Worm (Caenorhabditis elegans) whole organism, early embryonic: ENCODE results near the gene eif-2A.

Experiments
- B0310.2 ChIP-seq: sonication (generic microtip); optimal IDR thresholded peaks from 2 replicates; lab custom pipeline; 2016; ENCODE audit warnings: mild to moderate bottlenecking, missing genetic modification characterization, missing compliant biosample characterization
- F13C5.2 ChIP-seq: sonication (generic microtip); optimal IDR thresholded peaks from 2 replicates; lab custom pipeline; 2017; ENCODE audit warnings: mild to moderate bottlenecking, missing genetic modification characterization, inconsistent platforms, missing compliant biosample characterization
- aly-1 ChIP-seq: sonication (generic microtip); optimal IDR thresholded peaks from 2 replicates; lab custom pipeline; 2016; ENCODE audit warnings: missing genetic modification characterization, missing compliant biosample characterization
- ama-1 ChIP-seq: fragments of 150-350 bp; optimal IDR thresholded peaks from 2 replicates; lab custom pipeline; 2014
- ceh-13 ChIP-seq: fragments of 200-800 bp; sonication (Bioruptor generic); optimal IDR thresholded peaks from 2 replicates; lab custom pipeline; 2018; ENCODE audit warnings: mild to moderate bottlenecking, missing genetic modification characterization, missing compliant biosample characterization
- ceh-36 ChIP-seq: sonication (generic microtip); optimal IDR thresholded peaks from 2 replicates; lab custom pipeline; 2016; ENCODE audit warnings: missing genetic modification characterization, inconsistent platforms, missing compliant biosample characterization
- ets-7 ChIP-seq: sonication (generic microtip); optimal IDR thresholded peaks from 2 replicates; lab custom pipeline; 2016; ENCODE audit warnings: missing genotype, missing genetic modification characterization, missing compliant biosample characterization
- flt-1 ChIP-seq: fragments of 200-800 bp; sonication (Bioruptor generic); IDR thresholded peaks from 2 replicates; pipeline ENCODE4 v1.3.6; 2022; ENCODE audit warnings: missing genetic modification characterization, missing compliant biosample characterization
- hmbx-1 ChIP-seq: sonication (generic microtip); optimal IDR thresholded peaks from 2 replicates; lab custom pipeline; 2016; ENCODE audit warnings: mild to moderate bottlenecking, missing genetic modification characterization, missing compliant biosample characterization
- hmg-4 ChIP-seq: fragments of 200-800 bp; sonication (Bioruptor generic); optimal IDR thresholded peaks from 2 replicates; lab custom pipeline; 2018; ENCODE audit warnings: mild to moderate bottlenecking, missing genetic modification characterization, missing compliant biosample characterization
- hnd-1 ChIP-seq: sonication (generic microtip); optimal IDR thresholded peaks from 2 replicates; lab custom pipeline; 2016; ENCODE audit warnings: missing genetic modification characterization, missing compliant biosample characterization
- pes-1 ChIP-seq: fragments of 200-800 bp; sonication (Bioruptor generic); IDR thresholded peaks from 2 replicates; pipeline ENCODE4 v1.3.6; 2022; ENCODE audit warnings: missing genetic modification reagents, missing genetic modification characterization, missing compliant biosample characterization
- scrt-1 ChIP-seq: fragments of 200-800 bp; sonication (Bioruptor generic); IDR thresholded peaks from 2 replicates; pipeline ENCODE4 v1.3.6; 2022; ENCODE audit warnings: missing genetic modification characterization, missing compliant biosample characterization
- sea-1 ChIP-seq: fragments of 200-800 bp; sonication (Bioruptor generic); conservative IDR thresholded peaks from 2 replicates; pipeline ENCODE4 v1.3.6; 2022; ENCODE audit warnings: missing genetic modification characterization, missing compliant biosample characterization
- tbx-11 ChIP-seq: fragments of 200-800 bp; sonication (Bioruptor generic); IDR thresholded peaks from 2 replicates; pipeline ENCODE4 v1.3.6; 2022; ENCODE audit warnings: missing genetic modification characterization, missing compliant biosample characterization
- tbx-37 ChIP-seq: fragments of 200-800 bp; sonication (Bioruptor generic); conservative IDR thresholded peaks from 2 replicates; pipeline ENCODE4 v1.3.6; 2022; ENCODE audit warnings: missing genetic modification reagents, missing genetic modification characterization, missing compliant biosample characterization
- tra-4 ChIP-seq: sonication (generic microtip); optimal IDR thresholded peaks from 2 replicates; lab custom pipeline; 2017; ENCODE audit warnings: missing genetic modification characterization, missing compliant biosample characterization

eif-2A gene

DNA sequence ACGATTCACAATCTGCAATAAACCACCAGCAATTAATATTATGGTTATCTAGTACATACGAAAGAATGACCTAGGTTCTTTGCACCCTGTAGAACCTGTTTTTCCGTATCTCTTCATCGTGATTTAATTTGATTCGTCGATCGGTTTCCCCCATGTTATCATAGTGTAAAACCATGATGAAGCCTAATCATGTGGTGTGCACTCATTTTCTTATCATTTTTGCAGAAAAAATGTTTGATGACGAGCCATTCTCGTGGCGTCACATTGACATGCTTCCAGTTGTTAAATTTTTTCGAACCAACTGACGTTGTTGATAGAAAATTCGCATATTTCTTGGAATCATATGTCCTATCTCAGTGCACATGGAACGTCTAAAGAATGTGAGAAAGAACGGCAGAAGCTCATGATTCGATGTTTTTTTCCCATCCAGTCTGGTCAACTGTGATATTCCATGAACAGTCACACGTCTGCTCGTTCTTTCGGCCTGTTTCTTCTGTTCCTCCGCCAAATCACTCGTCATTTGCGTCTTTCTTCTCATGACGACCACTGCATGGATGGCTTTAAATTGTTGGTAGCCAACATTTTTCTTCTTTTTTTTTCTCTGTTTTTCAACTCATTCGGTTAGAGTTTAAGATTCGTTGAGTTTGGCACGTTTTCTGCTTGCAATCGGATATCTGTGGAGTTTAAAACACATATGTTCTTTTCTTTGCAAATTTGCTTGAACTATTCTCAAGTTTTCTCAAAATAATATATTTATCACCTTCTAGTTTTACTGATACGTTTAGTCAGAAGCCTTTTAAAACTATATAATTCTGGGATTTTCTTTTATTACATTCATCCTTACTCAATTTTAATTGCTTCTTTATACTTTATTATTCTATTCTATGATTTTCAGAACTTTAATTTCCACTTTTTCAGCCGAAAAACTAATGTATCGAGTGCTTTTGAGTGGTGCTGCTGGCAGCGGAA lies 31.0 kb downstream of the eif-2A start, which contains the start of gene ZK673.2:
ZK673.2 (plus strand) TSS at position 919 of the 969 bp plus-strand sequence.
- TF ChIP-seq hnd-1 (tag; lab: Kevin White, UChicago) (no peak), tra-4 (tag; lab: Kevin White, UChicago) (no peak), hmbx-1 (tag; lab: Kevin White, UChicago) (no peak), B0310.2 (tag; lab: Kevin White, UChicago) (no peak), hmg-4 (GFP tag; lab: Kevin White, UChicago) (no peak), flt-1 (GFP tag; lab: Robert Waterston, UW) (no peak), aly-1 (tag; lab: Kevin White, UChicago) (no peak), pes-1 (no peak), ceh-36 (tag; lab: Kevin White, UChicago) (no peak), F13C5.2 (tag; lab: Kevin White, UChicago) (no peak)

DNA sequence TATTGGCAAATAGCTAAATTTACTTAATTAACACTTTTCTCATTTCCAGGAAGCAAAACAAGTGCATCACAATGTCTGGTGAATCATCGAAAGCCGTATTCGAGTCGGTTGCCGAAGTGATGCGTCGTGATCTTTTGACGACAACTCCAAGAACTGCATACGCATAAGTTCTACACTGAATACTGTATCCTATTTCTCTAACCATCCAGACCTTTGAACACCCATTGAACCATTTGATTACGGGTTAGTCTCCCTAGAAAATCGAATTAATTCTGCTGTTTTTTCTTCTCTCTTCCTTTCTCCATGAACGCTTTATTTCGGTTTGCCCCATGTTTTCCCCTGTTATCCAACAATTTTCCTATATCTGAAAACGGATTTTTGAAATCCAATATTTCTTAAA lies 33.1 kb downstream of the eif-2A start, which contains the start of gene lin-56:
lin-56 (plus strand) TSS at position 301 of the 400 bp plus-strand sequence.
- no peak for TF ChIP-seq tbx-11 (GFP tag; lab: Robert Waterston, UW)
- no peak for TF ChIP-seq ama-1
- TF ChIP-seq hmbx-1 (tag; lab: Kevin White, UChicago), result no peak
- TF ChIP-seq F13C5.2 (tag; lab: Kevin White, UChicago), result no peak
- TF ChIP-seq flt-1 (GFP tag; lab: Robert Waterston, UW), result no peak
- no peak for TF ChIP-seq hnd-1 (tag; lab: Kevin White, UChicago)

DNA sequence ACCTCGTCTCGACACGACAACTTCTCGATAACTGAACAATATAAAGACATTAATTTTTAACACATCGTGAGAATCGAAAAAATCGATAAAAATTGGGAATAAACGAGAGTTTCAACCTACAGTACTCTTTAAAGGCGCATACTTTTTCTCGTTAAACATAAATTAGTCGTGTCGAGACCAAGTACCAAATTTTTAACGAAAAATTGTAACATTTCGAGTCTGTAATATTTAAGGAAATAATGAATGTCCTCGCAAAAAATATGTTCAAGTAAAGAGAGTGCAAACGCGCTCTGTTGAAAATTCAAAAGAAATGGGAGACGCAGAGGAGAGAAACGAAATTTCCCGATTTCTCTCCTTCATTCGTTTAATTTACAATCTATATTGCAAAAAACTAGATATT lies 33.7 kb downstream of the eif-2A start:
- TF ChIP-seq sea-1 (GFP tag; lab: Robert Waterston, UW), result no peak
- no peak for TF ChIP-seq tra-4 (tag; lab: Kevin White, UChicago)
- no peak for TF ChIP-seq hmg-4 (GFP tag; lab: Kevin White, UChicago)
- no peak for TF ChIP-seq B0310.2 (tag; lab: Kevin White, UChicago)
- TF ChIP-seq ama-1, result no peak
- TF ChIP-seq scrt-1, result no peak
- TF ChIP-seq ets-7 (tag; lab: Kevin White, UChicago), result no peak
- no peak for TF ChIP-seq ceh-13 (GFP tag; lab: Kevin White, UChicago)
- no peak for TF ChIP-seq tbx-37 (GFP tag; lab: Robert Waterston, UW)
- no peak for TF ChIP-seq ceh-36 (tag; lab: Kevin White, UChicago)
- TF ChIP-seq hnd-1 (tag; lab: Kevin White, UChicago), result no peak

DNA sequence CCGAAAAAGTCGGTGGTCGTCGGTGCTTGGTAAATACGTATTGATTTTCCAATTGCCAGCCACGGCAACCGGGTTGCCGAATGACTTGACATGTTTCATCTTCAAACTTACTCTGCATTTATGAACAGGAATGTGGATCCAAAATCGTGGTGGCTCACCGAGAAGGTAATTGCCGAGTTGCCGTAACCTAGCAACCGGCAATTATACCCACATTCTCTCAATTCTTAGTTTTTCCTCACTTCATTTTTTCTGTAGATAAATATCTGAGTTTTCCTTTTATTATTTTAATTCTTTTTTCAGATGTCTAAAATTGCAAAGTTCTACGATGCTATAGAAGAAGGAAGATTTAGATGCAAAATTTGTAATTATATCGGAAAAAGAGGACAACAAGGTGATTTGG lies 36.0 kb downstream of the eif-2A start, which contains the start of gene ZK673.4:
ZK673.4 (plus strand) TSS at position 301 of the 400 bp plus-strand sequence.
- no peak for TF ChIP-seq sea-1 (GFP tag; lab: Robert Waterston, UW)
- no peak for TF ChIP-seq tra-4 (tag; lab: Kevin White, UChicago)

DNA sequence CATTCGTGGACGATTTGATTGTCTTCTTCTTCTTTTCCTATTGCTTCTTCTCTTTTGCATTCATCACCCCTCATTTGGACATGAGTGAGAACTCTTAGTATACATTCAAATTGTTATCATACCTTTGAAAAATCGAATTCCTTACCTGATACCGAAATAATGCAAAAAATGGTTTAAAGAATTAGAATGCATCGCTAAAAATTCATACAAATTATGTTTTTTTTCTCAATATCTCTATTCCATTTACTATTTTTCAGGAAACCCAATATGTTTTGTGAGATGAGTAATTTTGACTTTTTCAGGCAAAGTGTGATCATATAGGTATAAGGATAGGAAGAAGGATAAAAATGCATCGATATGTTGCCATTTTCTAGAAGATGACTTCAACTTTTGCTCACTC lies 40.4 kb downstream of the eif-2A start, which contains the start of gene ZK673.11:
ZK673.11 (plus strand) TSS at position 301 of the 400 bp plus-strand sequence.
- no peak for TF ChIP-seq tbx-37 (GFP tag; lab: Robert Waterston, UW)
- TF ChIP-seq sea-1 (GFP tag; lab: Robert Waterston, UW), result no peak
- TF ChIP-seq pes-1, result no peak
- TF ChIP-seq tbx-11 (GFP tag; lab: Robert Waterston, UW), result no peak
- TF ChIP-seq hmg-4 (GFP tag; lab: Kevin White, UChicago), result no peak
- TF ChIP-seq F13C5.2 (tag; lab: Kevin White, UChicago), result no peak
- TF ChIP-seq hmbx-1 (tag; lab: Kevin White, UChicago), result no peak
- TF ChIP-seq aly-1 (tag; lab: Kevin White, UChicago), result no peak
- TF ChIP-seq flt-1 (GFP tag; lab: Robert Waterston, UW), result no peak
- no peak for TF ChIP-seq hnd-1 (tag; lab: Kevin White, UChicago)
- no peak for TF ChIP-seq ama-1
- no peak for TF ChIP-seq ceh-13 (GFP tag; lab: Kevin White, UChicago)
- TF ChIP-seq ceh-36 (tag; lab: Kevin White, UChicago), result no peak
- TF ChIP-seq B0310.2 (tag; lab: Kevin White, UChicago), result no peak
- TF ChIP-seq tra-4 (tag; lab: Kevin White, UChicago), result no peak

DNA sequence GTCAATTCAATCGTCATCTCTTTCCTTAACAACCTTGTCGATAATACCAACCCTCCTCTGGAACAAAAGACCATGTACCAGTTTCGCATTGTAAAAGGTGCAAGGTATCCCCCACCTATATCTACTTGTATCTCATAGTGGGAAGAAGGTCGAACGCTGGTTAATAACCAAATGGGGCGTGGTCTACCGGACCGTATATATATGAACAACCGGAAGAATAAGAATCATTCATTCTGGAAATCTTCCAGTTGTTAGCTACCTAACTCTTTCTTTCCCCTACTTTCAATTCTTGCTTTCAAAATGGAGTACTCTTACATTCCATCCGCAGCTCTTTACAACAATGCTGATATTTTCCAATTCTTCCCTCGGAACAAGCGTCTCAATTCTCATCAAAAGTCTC lies 44.6 kb downstream of the eif-2A start, which contains the start of gene ZK673.5:
ZK673.5 (plus strand) TSS at position 301 of the 400 bp plus-strand sequence.
- TF ChIP-seq ceh-13 (GFP tag; lab: Kevin White, UChicago) (no peak), hnd-1 (tag; lab: Kevin White, UChicago) (no peak), ets-7 (tag; lab: Kevin White, UChicago) (no peak), tbx-11 (GFP tag; lab: Robert Waterston, UW) (no peak), B0310.2 (tag; lab: Kevin White, UChicago) (no peak), aly-1 (tag; lab: Kevin White, UChicago) (no peak), tra-4 (tag; lab: Kevin White, UChicago) (no peak), hmbx-1 (tag; lab: Kevin White, UChicago) (no peak), flt-1 (GFP tag; lab: Robert Waterston, UW) (no peak), tbx-37 (GFP tag; lab: Robert Waterston, UW) (no peak), sea-1 (GFP tag; lab: Robert Waterston, UW) (no peak), ceh-36 (tag; lab: Kevin White, UChicago) (no peak), hmg-4 (GFP tag; lab: Kevin White, UChicago) (no peak)
